Fruit fly (Drosophila melanogaster) whole organism, embryonic: ENCODE data around the gene sbr.

ENCODE experiments used
- Blimp-1 ChIP-seq: fragments of 200-800 bp; sonication (Bioruptor generic); optimal IDR thresholded peaks from 3 replicates; lab custom pipeline; 2018; ENCODE audit warnings: missing biosample characterization, missing genetic modification characterization, mild to moderate bottlenecking, moderate library complexity, missing genetic modification reagents
- CG10959 ChIP-seq: fragments of 200-800 bp; sonication (Bioruptor generic); IDR thresholded peaks from 2 replicates; pipeline ENCODE4 v1.3.6; 2022; ENCODE audit warnings: missing biosample characterization, missing genetic modification characterization
- CG11247 ChIP-seq: fragments of 200-800 bp; sonication (Bioruptor generic); IDR thresholded peaks from 2 replicates; pipeline ENCODE4 v1.3.6; 2022; ENCODE audit warnings: missing biosample characterization, missing genetic modification characterization
- CG14050 ChIP-seq: fragments of 200-800 bp; sonication (Bioruptor generic); IDR thresholded peaks from 3 replicates; pipeline ENCODE4 v1.3.6; 2022; ENCODE audit warnings: missing biosample characterization, missing genetic modification characterization
- CG1647 ChIP-seq: fragments of 200-800 bp; sonication (Bioruptor generic); optimal IDR thresholded peaks from 3 replicates; lab custom pipeline; 2016; ENCODE audit warnings: missing biosample characterization, missing genetic modification characterization
- CG16813 ChIP-seq: fragments of 200-800 bp; sonication (Bioruptor generic); IDR thresholded peaks from 3 replicates; pipeline ENCODE4 v1.3.6; 2022; ENCODE audit warnings: missing biosample characterization, missing genetic modification characterization; ENCODE audit not compliant: partially characterized antibody
- CG17829 ChIP-seq: fragments of 200-800 bp; optimal IDR thresholded peaks from 2 replicates; lab custom pipeline; 2019; ENCODE audit warnings: missing biosample characterization, mild to moderate bottlenecking, missing genetic modification characterization, moderate library complexity
- CG18262 ChIP-seq: fragments of 200-800 bp; optimal IDR thresholded peaks from 3 replicates; lab custom pipeline; 2019; ENCODE audit warnings: missing biosample characterization, mild to moderate bottlenecking, missing genetic modification characterization, moderate library complexity
- CG1832 ChIP-seq: fragments of 200-800 bp; sonication (Bioruptor generic); optimal IDR thresholded peaks from 2 replicates; lab custom pipeline; 2017; ENCODE audit warnings: missing biosample characterization, mild to moderate bottlenecking, missing genetic modification characterization, inconsistent platforms
- CG18764 ChIP-seq: fragments of 200-800 bp; sonication (Bioruptor generic); optimal IDR thresholded peaks from 3 replicates; lab custom pipeline; 2016; ENCODE audit warnings: missing biosample characterization, missing genetic modification characterization
- CG3065 ChIP-seq: fragments of 200-800 bp; sonication (Bioruptor generic); optimal IDR thresholded peaks from 2 replicates; lab custom pipeline; 2016; ENCODE audit warnings: missing biosample characterization, missing genetic modification characterization
- CG34422 ChIP-seq: fragments of 200-800 bp; sonication (Bioruptor generic); IDR thresholded peaks from 3 replicates; pipeline ENCODE4 v1.3.6; 2022; ENCODE audit warnings: missing biosample characterization, missing genetic modification characterization
- CG8388 ChIP-seq: fragments of 200-800 bp; sonication (Bioruptor generic); optimal IDR thresholded peaks from 2 replicates; lab custom pipeline; 2019; ENCODE audit warnings: missing biosample characterization, mild to moderate bottlenecking, missing genetic modification characterization, moderate library complexity
- CG8944 ChIP-seq: fragments of 200-800 bp; sonication (Bioruptor generic); optimal IDR thresholded peaks from 3 replicates; lab custom pipeline; 2016; ENCODE audit warnings: missing biosample characterization, missing genetic modification characterization
- CkIIα-i1 ChIP-seq: fragments of 200-800 bp; sonication (Bioruptor generic); IDR thresholded peaks from 2 replicates; pipeline ENCODE4 v1.3.6; 2022; ENCODE audit warnings: missing biosample characterization, missing genetic modification characterization
- Dbx ChIP-seq: fragments of 200-800 bp; sonication (Bioruptor generic); IDR thresholded peaks from 3 replicates; pipeline ENCODE4 v1.3.6; 2022; ENCODE audit warnings: missing biosample characterization, missing genetic modification characterization
- Dek ChIP-seq: fragments of 200-800 bp; sonication (Bioruptor generic); optimal IDR thresholded peaks from 3 replicates; lab custom pipeline; 2019; ENCODE audit warnings: missing biosample characterization, mild to moderate bottlenecking, missing genetic modification characterization, moderate library complexity
- H15 ChIP-seq: fragments of 200-800 bp; sonication (Bioruptor generic); IDR thresholded peaks from 3 replicates; pipeline ENCODE4 v1.3.6; 2022; ENCODE audit warnings: missing biosample characterization, missing genetic modification characterization
- HmgD ChIP-seq: fragments of 200-800 bp; sonication (Bioruptor generic); optimal IDR thresholded peaks from 3 replicates; lab custom pipeline; 2016; ENCODE audit warnings: missing biosample characterization, missing genetic modification characterization
- Hr78 ChIP-seq, 2 experiments: fragments of 200-800 bp in 1 of 2; fragments of >200 bp in 1 of 2; sonication (Bioruptor generic) in 1 of 2; optimal IDR thresholded peaks; 2 replicates each; lab custom pipeline; 2017 to 2019; ENCODE audit warnings: missing biosample characterization in 2 of 2, missing genetic modification characterization in 2 of 2, mild to moderate bottlenecking in 1 of 2, moderate library complexity in 1 of 2
- Hsf ChIP-seq: fragments of 200-800 bp; sonication (Bioruptor generic); optimal IDR thresholded peaks from 3 replicates; lab custom pipeline; 2016; ENCODE audit warnings: missing biosample characterization, missing genetic modification characterization
- Jarid2 ChIP-seq: fragments of 200-800 bp; sonication (Bioruptor generic); optimal IDR thresholded peaks from 3 replicates; lab custom pipeline; 2017; ENCODE audit warnings: mild to moderate bottlenecking, missing biosample characterization, missing genetic modification reagents, missing genetic modification characterization
- Lpt ChIP-seq: fragments of >200 bp; optimal IDR thresholded peaks from 2 replicates; lab custom pipeline; 2018; ENCODE audit warnings: missing biosample characterization, missing genetic modification characterization
- Ptx1 ChIP-seq: fragments of 200-800 bp; sonication (Bioruptor generic); IDR thresholded peaks from 2 replicates; pipeline ENCODE4 v1.3.6; 2022; ENCODE audit warnings: missing biosample characterization, missing genetic modification characterization
- Ravus ChIP-seq: fragments of 200-800 bp; sonication (Bioruptor generic); IDR thresholded peaks from 2 replicates; pipeline ENCODE4 v1.3.6; 2022; ENCODE audit warnings: missing biosample characterization, missing genetic modification characterization
- Vsx1 ChIP-seq: fragments of 200-800 bp; sonication (Bioruptor generic); optimal IDR thresholded peaks from 2 replicates; lab custom pipeline; 2017; ENCODE audit warnings: missing biosample characterization, mild to moderate bottlenecking, missing genetic modification characterization, missing genetic modification reagents
- abd-A ChIP-seq: fragments of 200-800 bp; sonication (Bioruptor generic); optimal IDR thresholded peaks from 3 replicates; lab custom pipeline; 2019; ENCODE audit warnings: missing biosample characterization, mild to moderate bottlenecking, missing genetic modification characterization, moderate library complexity
- amos ChIP-seq: fragments of 200-800 bp; sonication (Bioruptor generic); IDR thresholded peaks from 2 replicates; pipeline ENCODE4 v1.3.6; 2022; ENCODE audit warnings: missing biosample characterization, missing genetic modification characterization; ENCODE audit not compliant: partially characterized antibody
- ase ChIP-seq: fragments of 200-800 bp; sonication (Bioruptor generic); IDR thresholded peaks from 3 replicates; pipeline ENCODE4 v1.3.6; 2022; ENCODE audit warnings: missing biosample characterization, missing genetic modification characterization
- az2 ChIP-seq: fragments of 200-800 bp; sonication (Bioruptor generic); optimal IDR thresholded peaks from 3 replicates; lab custom pipeline; 2016; ENCODE audit warnings: missing biosample characterization, missing genetic modification characterization
- bsh ChIP-seq, 2 experiments: fragments of 200-800 bp; sonication (Bioruptor generic); optimal IDR thresholded peaks; 2 replicates each; lab custom pipeline; 2017 to 2018; ENCODE audit warnings: mild to moderate bottlenecking in 2 of 2, missing biosample characterization in 2 of 2, missing genetic modification characterization in 2 of 2, moderate library complexity in 1 of 2
- crp ChIP-seq, 2 experiments: fragments of 200-800 bp; sonication (Bioruptor generic); optimal IDR thresholded peaks; 2 replicates in 1 of 2; 3 replicates in 1 of 2; lab custom pipeline; 2017; ENCODE audit warnings: missing biosample characterization in 2 of 2, missing genetic modification characterization in 2 of 2, mild to moderate bottlenecking in 1 of 2, moderate library complexity in 1 of 2
- da ChIP-seq: fragments of 200-800 bp; sonication (Bioruptor generic); optimal IDR thresholded peaks from 2 replicates; lab custom pipeline; 2016; ENCODE audit warnings: missing biosample characterization, missing genetic modification characterization
- dimm ChIP-seq: fragments of 200-800 bp; sonication (Bioruptor generic); IDR thresholded peaks from 2 replicates; pipeline ENCODE4 v1.3.6; 2022; ENCODE audit warnings: missing biosample characterization, missing genetic modification characterization
- dmrt99B ChIP-seq: fragments of 200-800 bp; sonication (Bioruptor generic); optimal IDR thresholded peaks from 2 replicates; lab custom pipeline; 2018; ENCODE audit warnings: missing biosample characterization, mild to moderate bottlenecking, missing genetic modification characterization, moderate library complexity
- dpn ChIP-seq, 2 experiments: fragments of 200-800 bp; sonication (Bioruptor generic); optimal IDR thresholded peaks; 3 replicates each; lab custom pipeline; 2016; ENCODE audit warnings: missing biosample characterization in 2 of 2, missing genetic modification characterization in 2 of 2
- fd102C ChIP-seq: fragments of 200-800 bp; sonication (Bioruptor generic); optimal IDR thresholded peaks from 2 replicates; lab custom pipeline; 2018; ENCODE audit warnings: missing biosample characterization, mild to moderate bottlenecking, missing genetic modification characterization, moderate library complexity
- gce ChIP-seq: fragments of 200-800 bp; sonication (Bioruptor generic); IDR thresholded peaks from 3 replicates; pipeline ENCODE4 v1.3.6; 2022; ENCODE audit warnings: missing biosample characterization, missing genetic modification characterization
- gem ChIP-seq: fragments of 200-800 bp; sonication (Bioruptor generic); optimal IDR thresholded peaks from 2 replicates; lab custom pipeline; 2019; ENCODE audit warnings: missing biosample characterization, mild to moderate bottlenecking, missing genetic modification characterization, moderate library complexity
- knrl ChIP-seq: fragments of 200-800 bp; sonication (Bioruptor generic); IDR thresholded peaks from 3 replicates; pipeline ENCODE4 v1.3.6; 2022; ENCODE audit warnings: missing biosample characterization, missing genetic modification characterization; ENCODE audit not compliant: partially characterized antibody
- lbe ChIP-seq: fragments of 200-800 bp; sonication (Bioruptor generic); optimal IDR thresholded peaks from 2 replicates; lab custom pipeline; 2016; ENCODE audit warnings: missing biosample characterization, mild to moderate bottlenecking, missing genetic modification characterization
- lov ChIP-seq, 2 experiments: fragments of 200-800 bp in 1 of 2; fragments of >200 bp in 1 of 2; sonication (Bioruptor generic) in 1 of 2; IDR thresholded peaks in 1 of 2; optimal IDR thresholded peaks in 1 of 2; 2 replicates in 1 of 2; 3 replicates in 1 of 2; pipeline versions ENCODE4 v1.3.6 to Lab custom; 2017 to 2022; ENCODE audit warnings: missing biosample characterization in 1 of 2, missing genetic modification characterization in 1 of 2
- mld ChIP-seq: fragments of 200-800 bp; sonication (Bioruptor generic); IDR thresholded peaks from 3 replicates; pipeline ENCODE4 v1.3.6; 2022; ENCODE audit warnings: missing biosample characterization, missing genetic modification characterization; ENCODE audit not compliant: partially characterized antibody
- nerfin-2 ChIP-seq: fragments of 200-800 bp; sonication (Bioruptor generic); IDR thresholded peaks from 2 replicates; pipeline ENCODE4 v1.3.6; 2022; ENCODE audit warnings: missing biosample characterization, missing genetic modification characterization; ENCODE audit not compliant: partially characterized antibody
- psq ChIP-seq: fragments of 200-800 bp; sonication (Bioruptor generic); optimal IDR thresholded peaks from 2 replicates; lab custom pipeline; 2017; ENCODE audit warnings: missing biosample characterization, missing genetic modification characterization
- repo ChIP-seq: fragments of 200-800 bp; sonication (Bioruptor generic); optimal IDR thresholded peaks from 2 replicates; lab custom pipeline; 2016; ENCODE audit warnings: missing biosample characterization, missing genetic modification characterization
- sna ChIP-seq: fragments of 200-800 bp; sonication (Bioruptor generic); IDR thresholded peaks from 2 replicates; pipeline ENCODE4 v1.3.6; 2022; ENCODE audit warnings: missing biosample characterization, missing genetic modification characterization; ENCODE audit not compliant: partially characterized antibody
- ttk ChIP-seq: fragments of 200-800 bp; sonication (Bioruptor generic); IDR thresholded peaks from 2 replicates; pipeline ENCODE4 v2.1.2; 2022; ENCODE audit warnings: missing biosample characterization, missing genetic modification characterization
- zen ChIP-seq: fragments of 200-800 bp; sonication (Bioruptor generic); optimal IDR thresholded peaks from 3 replicates; lab custom pipeline; 2018; ENCODE audit warnings: missing biosample characterization, mild to moderate bottlenecking, missing genetic modification characterization, moderate library complexity

sbr gene

DNA sequence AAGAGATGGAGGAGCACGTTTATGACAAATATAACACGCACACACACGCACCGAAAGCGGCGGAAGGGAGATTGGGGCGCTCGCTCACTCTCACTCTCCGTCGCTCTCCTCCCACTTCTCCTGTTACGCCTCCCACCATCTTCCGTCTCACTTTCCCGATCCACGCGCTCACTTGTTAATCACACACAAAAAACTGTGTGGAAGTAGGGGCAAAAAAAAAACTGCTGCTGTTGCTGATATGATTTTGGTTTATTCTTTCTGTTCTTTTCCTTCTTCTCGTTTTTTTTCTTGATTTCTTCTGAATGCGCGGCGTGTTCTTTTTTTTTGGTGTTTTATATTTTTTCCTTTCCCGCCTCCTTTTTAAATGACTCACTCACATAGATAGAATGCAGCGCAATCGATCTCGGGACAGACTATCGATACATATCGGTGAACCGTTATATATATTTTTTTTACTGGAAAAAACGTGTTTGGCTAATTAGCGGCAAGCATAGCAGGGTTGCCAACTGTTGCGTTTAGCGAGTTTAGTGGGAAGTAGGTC, 41.2 kb downstream of the sbr start (continued):
- TF ChIP-seq dimm (GFP tag; lab: Robert Waterston, UW) (no peak), Ptx1 (GFP tag; lab: Robert Waterston, UW) (no peak), Hsf (GFP tag; lab: Kevin White, UChicago) (no peak), Dek (no peak), CG1647 (GFP tag; lab: Kevin White, UChicago) (no peak), CG3065 (GFP tag; lab: Kevin White, UChicago) (no peak), HmgD (GFP tag; lab: Kevin White, UChicago) (no peak), Vsx1 (GFP tag; lab: Kevin White, UChicago) (peak; percentile 96), Blimp-1 (GFP tag; lab: Kevin White, UChicago) (peak; percentile 95), bsh (GFP tag; optimal IDR thresholded peaks at IDR 0.05; lab: Kevin White, UChicago) (peak in 1 of 2 experiments; percentile 82), CG17829 (tag; lab: Kevin White, UChicago) (no peak), CG16813 (GFP tag; lab: Robert Waterston, UW) (peak; percentile 61), fd102C (no peak), CG14050 (GFP tag; lab: Robert Waterston, UW) (no peak), zen (tag; lab: Kevin White, UChicago) (peak; percentile 35), Dbx (GFP tag; lab: Robert Waterston, UW) (no peak), dpn (GFP tag; optimal IDR thresholded peaks at IDR 0.05; lab: Kevin White, UChicago) (no peak), sna (GFP tag; lab: Robert Waterston, UW) (peak; percentile 30; the same call in 1 of the 2 replicates), gce (no peak), CkIIα-i1 (GFP tag; lab: Robert Waterston, UW) (no peak), psq (GFP tag; lab: Kevin White, UChicago) (peak; percentile 83), Ravus (GFP tag; lab: Robert Waterston, UW) (no peak), CG8944 (GFP tag; lab: Kevin White, UChicago) (no peak), lov (optimal IDR thresholded peaks at IDR 0.05; lab: Kevin White, UChicago) (no peak), lov (GFP tag; IDR thresholded peaks at IDR 0.05; lab: Robert Waterston, UW) (no peak), Jarid2 (no peak), gem (tag; lab: Kevin White, UChicago) (no peak), repo (GFP tag; lab: Kevin White, UChicago) (no peak), Hr78 (GFP tag; optimal IDR thresholded peaks at IDR 0.05; lab: Kevin White, UChicago) (no peak), amos (peak; percentile 59), knrl (GFP tag; lab: Robert Waterston, UW) (peak; percentile 41; the same call in 1 of the 3 replicates), CG8388 (GFP tag; lab: Kevin White, UChicago) (no peak), CG1832 (GFP tag; lab: Kevin White, UChicago) (peak; percentile 77), mld (GFP tag; lab: Robert Waterston, UW) (0 out of 3 replicates have a peak, but pooled peaks have one; percentile 23), az2 (no peak), da (GFP tag; lab: Kevin White, UChicago) (no peak), ttk (GFP tag; lab: Robert Waterston, UW) (no peak), abd-A (peak; percentile 4), H15 (no peak), nerfin-2 (GFP tag; lab: Robert Waterston, UW) (no peak; the same call in 1 of the 2 replicates), CG34422 (GFP tag; lab: Robert Waterston, UW) (no peak), dmrt99B (tag; lab: Kevin White, UChicago) (no peak), crp (GFP tag; optimal IDR thresholded peaks at IDR 0.05; lab: Kevin White, UChicago) (no peak), lbe (peak; percentile 14), CG18764 (GFP tag; lab: Kevin White, UChicago) (no peak), CG10959 (GFP tag; lab: Robert Waterston, UW) (no peak), CG18262 (no peak), CG11247 (GFP tag; lab: Robert Waterston, UW) (no peak), Lpt (no peak), ase (GFP tag; lab: Robert Waterston, UW) (no peak)
